Worm (Caenorhabditis elegans): Measurements from ENCODE around the gene ZK938.12.

DNA sequence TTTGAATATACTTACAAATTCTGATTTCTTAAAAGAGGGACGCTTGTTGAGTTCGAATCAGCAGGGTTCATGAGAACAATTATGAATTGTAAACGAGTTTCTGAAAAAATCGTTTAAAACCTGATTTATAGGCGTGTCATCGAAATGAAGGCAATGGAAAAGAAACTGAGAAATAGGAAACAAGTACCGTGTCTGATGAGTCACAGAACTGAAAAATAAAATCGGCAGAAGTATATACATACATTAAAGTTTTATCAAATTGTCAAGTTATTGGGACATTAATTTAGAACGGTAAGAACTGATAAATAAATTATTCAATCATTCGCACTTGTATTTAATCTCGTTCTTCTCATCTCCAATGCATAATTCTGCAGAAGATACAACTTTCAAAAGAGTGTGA, 14.1 kb downstream of the ZK938.12 start, which contains the start of gene chil-9:
- TF ChIP-seq ztf-11 (tag; optimal IDR thresholded peaks at IDR 0.05) (no peak), sptf-1 (tag; optimal IDR thresholded peaks at IDR 0.05) (no peak), nhr-76 (tag; optimal IDR thresholded peaks at IDR 0.05) (no peak), snpc-4 (tag; optimal IDR thresholded peaks at IDR 0.05) (no peak), sem-2 (GFP tag; optimal IDR thresholded peaks at IDR 0.05) (no peak), blmp-1 (tag; optimal IDR thresholded peaks at IDR 0.05) (no peak), nhr-12 (tag; optimal IDR thresholded peaks at IDR 0.05) (no peak), cnd-1 (tag; optimal IDR thresholded peaks at IDR 0.05) (no peak), pha-4 (tag; optimal IDR thresholded peaks at IDR 0.05) (no peak)

Measured in whole organism, mixed stage, embryonic.